Worm (Caenorhabditis elegans): Measurements from ENCODE around the gene F23D12.11.

ce11 chrX:14453735-14454134 lies 29.2 kb upstream of the F23D12.11 start, which contains the start of gene F23D12.7:
- TF ChIP-seq pqm-1 (tag; optimal IDR thresholded peaks at IDR 0.05), result no peak
- TF ChIP-seq ztf-11 (tag; optimal IDR thresholded peaks at IDR 0.05), result no peak
- no peak for TF ChIP-seq fos-1 (tag; optimal IDR thresholded peaks at IDR 0.05)
- no peak for TF ChIP-seq zag-1 (tag; optimal IDR thresholded peaks at IDR 0.05)
- TF ChIP-seq ztf-4 (tag; optimal IDR thresholded peaks at IDR 0.05), result no peak
- TF ChIP-seq ama-1 (optimal IDR thresholded peaks at IDR 0.05), result no peak
- no peak for TF ChIP-seq elt-1 (tag; optimal IDR thresholded peaks at IDR 0.05)
- TF ChIP-seq fkh-10 (GFP tag; optimal IDR thresholded peaks at IDR 0.05), result no peak
- TF ChIP-seq elt-2 (tag; optimal IDR thresholded peaks at IDR 0.05), result no peak
- no peak for TF ChIP-seq elt-3 (tag; optimal IDR thresholded peaks at IDR 0.05)
- TF ChIP-seq skn-1 (tag; optimal IDR thresholded peaks at IDR 0.05), result no peak
